Fruit fly (Drosophila melanogaster): ENCODE measurements around the gene CG42571.

dm6 chr3L:15740708-15741280, 24.5 kb downstream of the CG42571 start:
- TF ChIP-seq CG8478 (optimal IDR thresholded peaks at IDR 0.05) (no peak), CTCF (optimal IDR thresholded peaks at IDR 0.05) (no peak)

Data from S2 (cell line).